Fruit fly (Drosophila melanogaster) whole organism, embryonic: ENCODE data around the gene SamDC.

Experiments used
- Bgb ChIP-seq: fragments of 200-800 bp; sonication (Bioruptor generic); IDR thresholded peaks from 2 replicates; pipeline ENCODE4 v1.3.6; 2022; ENCODE audit warnings: missing biosample characterization, missing genetic modification characterization; ENCODE audit not compliant: partially characterized antibody
- CG10147 ChIP-seq: fragments of 200-800 bp; sonication (Bioruptor generic); optimal IDR thresholded peaks from 2 replicates; lab custom pipeline; 2019; ENCODE audit warnings: missing biosample characterization, mild to moderate bottlenecking, missing genetic modification characterization, moderate library complexity
- CG12659 ChIP-seq: fragments of 200-800 bp; sonication (Bioruptor generic); optimal IDR thresholded peaks from 3 replicates; lab custom pipeline; 2017; ENCODE audit warnings: mild to moderate bottlenecking, missing biosample characterization, missing genetic modification reagents, missing genetic modification characterization
- CG12769 ChIP-seq: fragments of 200-800 bp; sonication (Bioruptor generic); optimal IDR thresholded peaks from 2 replicates; lab custom pipeline; 2019; ENCODE audit warnings: missing biosample characterization, mild to moderate bottlenecking, missing genetic modification characterization, moderate library complexity
- CG14710 ChIP-seq: fragments of 200-800 bp; sonication (Bioruptor generic); optimal IDR thresholded peaks from 3 replicates; lab custom pipeline; 2019; ENCODE audit warnings: missing biosample characterization, mild to moderate bottlenecking, missing genetic modification characterization, moderate library complexity
- CG14965 ChIP-seq: fragments of 200-800 bp; sonication (Bioruptor generic); optimal IDR thresholded peaks from 2 replicates; lab custom pipeline; 2016; ENCODE audit warnings: missing biosample characterization, missing genetic modification characterization, borderline replicate concordance
- CG15601 ChIP-seq: fragments of 200-800 bp; sonication (Bioruptor generic); optimal IDR thresholded peaks from 3 replicates; lab custom pipeline; 2019; ENCODE audit warnings: missing biosample characterization, mild to moderate bottlenecking, missing genetic modification characterization, moderate library complexity
- CG1603 ChIP-seq: fragments of 200-800 bp; sonication (Bioruptor generic); optimal IDR thresholded peaks from 2 replicates; lab custom pipeline; 2019; ENCODE audit warnings: missing biosample characterization, mild to moderate bottlenecking, missing genetic modification characterization, moderate library complexity
- CG18764 ChIP-seq: fragments of 200-800 bp; sonication (Bioruptor generic); optimal IDR thresholded peaks from 3 replicates; lab custom pipeline; 2016; ENCODE audit warnings: missing biosample characterization, missing genetic modification characterization
- CG30020 ChIP-seq: fragments of 200-800 bp; optimal IDR thresholded peaks from 2 replicates; lab custom pipeline; 2019; ENCODE audit warnings: missing biosample characterization, mild to moderate bottlenecking, missing genetic modification characterization, moderate library complexity
- CG33557 ChIP-seq: fragments of 200-800 bp; sonication (Bioruptor generic); optimal IDR thresholded peaks from 2 replicates; lab custom pipeline; 2019; ENCODE audit warnings: missing biosample characterization, mild to moderate bottlenecking, missing genetic modification characterization, moderate library complexity
- CG34224 ChIP-seq: fragments of 200-800 bp; sonication (Bioruptor generic); IDR thresholded peaks from 3 replicates; pipeline ENCODE4 v1.3.6; 2022; ENCODE audit warnings: missing biosample characterization, missing genetic modification characterization; ENCODE audit not compliant: partially characterized antibody
- CG6765 ChIP-seq: fragments of 200-800 bp; sonication (Bioruptor generic); optimal IDR thresholded peaks from 3 replicates; lab custom pipeline; 2017; ENCODE audit warnings: missing biosample characterization, mild to moderate bottlenecking, missing genetic modification characterization
- CG7556 ChIP-seq: fragments of 200-800 bp; sonication (Bioruptor generic); optimal IDR thresholded peaks from 2 replicates; lab custom pipeline; 2017; ENCODE audit warnings: missing biosample characterization, mild to moderate bottlenecking, missing genetic modification characterization
- CG7839 ChIP-seq: fragments of 200-800 bp; sonication (Bioruptor generic); optimal IDR thresholded peaks from 3 replicates; lab custom pipeline; 2018; ENCODE audit warnings: missing biosample characterization, mild to moderate bottlenecking, missing genetic modification characterization, moderate library complexity
- CG8388 ChIP-seq: fragments of 200-800 bp; sonication (Bioruptor generic); optimal IDR thresholded peaks from 2 replicates; lab custom pipeline; 2019; ENCODE audit warnings: missing biosample characterization, mild to moderate bottlenecking, missing genetic modification characterization, moderate library complexity
- CG8924 ChIP-seq: fragments of 200-800 bp; optimal IDR thresholded peaks from 3 replicates; lab custom pipeline; 2019; ENCODE audit warnings: missing biosample characterization, mild to moderate bottlenecking, missing genetic modification characterization, moderate library complexity
- CG9437 ChIP-seq: fragments of 200-800 bp; sonication (Bioruptor generic); optimal IDR thresholded peaks from 2 replicates; lab custom pipeline; 2018; ENCODE audit warnings: missing biosample characterization, mild to moderate bottlenecking, missing genetic modification characterization
- CoRest ChIP-seq: fragments of 200-800 bp; sonication (Bioruptor generic); optimal IDR thresholded peaks from 3 replicates; lab custom pipeline; 2018; ENCODE audit warnings: missing biosample characterization, mild to moderate bottlenecking, missing genetic modification characterization, moderate library complexity
- Dbx ChIP-seq: fragments of 200-800 bp; sonication (Bioruptor generic); IDR thresholded peaks from 3 replicates; pipeline ENCODE4 v1.3.6; 2022; ENCODE audit warnings: missing biosample characterization, missing genetic modification characterization
- Dfd ChIP-seq, 2 experiments: fragments of >200 bp; optimal IDR thresholded peaks; 2 replicates each; lab custom pipeline; 2017; ENCODE audit warnings: missing biosample characterization in 2 of 2, missing genetic modification characterization in 2 of 2
- HmgZ ChIP-seq: fragments of 200-800 bp; sonication (Bioruptor generic); optimal IDR thresholded peaks from 2 replicates; lab custom pipeline; 2018; ENCODE audit warnings: missing biosample characterization, mild to moderate bottlenecking, missing genetic modification characterization
- Lhr ChIP-seq: fragments of 200-800 bp; sonication (Bioruptor generic); optimal IDR thresholded peaks from 3 replicates; lab custom pipeline; 2017; ENCODE audit warnings: mild to moderate bottlenecking, missing biosample characterization, missing genetic modification reagents, missing genetic modification characterization
- Lim3 ChIP-seq: fragments of 200-800 bp; sonication (Bioruptor generic); IDR thresholded peaks from 2 replicates; pipeline ENCODE4 v1.3.6; 2022; ENCODE audit warnings: missing biosample characterization, missing genetic modification characterization
- Med ChIP-seq: fragments of 200-800 bp; sonication (Bioruptor generic); peaks from one replicate; lab custom pipeline; 2016; ENCODE audit warnings: missing biosample characterization, missing genetic modification characterization, mild to moderate bottlenecking, inconsistent platforms, moderate library complexity
- NC2β ChIP-seq: fragments of 200-800 bp; sonication (Bioruptor generic); optimal IDR thresholded peaks from 2 replicates; lab custom pipeline; 2016; ENCODE audit warnings: missing biosample characterization, missing genetic modification characterization
- Nf-YB ChIP-seq: fragments of 200-800 bp; sonication (Bioruptor generic); optimal IDR thresholded peaks from 3 replicates; lab custom pipeline; 2019; ENCODE audit warnings: missing biosample characterization, mild to moderate bottlenecking, missing genetic modification characterization, moderate library complexity
- Opbp ChIP-seq: fragments of 200-800 bp; sonication (Bioruptor generic); IDR thresholded peaks from 3 replicates; pipeline ENCODE4 v1.3.6; 2022; ENCODE audit warnings: missing biosample characterization, missing genetic modification characterization; ENCODE audit not compliant: partially characterized antibody
- Optix ChIP-seq: fragments of 200-800 bp; sonication (Bioruptor generic); IDR thresholded peaks from 3 replicates; pipeline ENCODE4 v1.3.6; 2022; ENCODE audit warnings: missing biosample characterization, missing genetic modification characterization
- Xrp1 ChIP-seq: fragments of 200-800 bp; sonication (Bioruptor generic); IDR thresholded peaks from 2 replicates; pipeline ENCODE4 v1.3.6; 2022; ENCODE audit warnings: missing biosample characterization, missing genetic modification characterization
- bab2 ChIP-seq: fragments of 200-800 bp; sonication (Bioruptor generic); optimal IDR thresholded peaks from 2 replicates; lab custom pipeline; 2016; ENCODE audit warnings: missing biosample characterization, missing genetic modification characterization
- dimm ChIP-seq: fragments of 200-800 bp; sonication (Bioruptor generic); IDR thresholded peaks from 2 replicates; pipeline ENCODE4 v1.3.6; 2022; ENCODE audit warnings: missing biosample characterization, missing genetic modification characterization
- dpn ChIP-seq, 2 experiments: fragments of 200-800 bp; sonication (Bioruptor generic); optimal IDR thresholded peaks; 3 replicates each; lab custom pipeline; 2016; ENCODE audit warnings: missing biosample characterization in 2 of 2, missing genetic modification characterization in 2 of 2
- emc ChIP-seq: fragments of 200-800 bp; sonication (Bioruptor generic); optimal IDR thresholded peaks from 2 replicates; lab custom pipeline; 2016; ENCODE audit warnings: missing biosample characterization, missing genetic modification characterization
- gfzf ChIP-seq: fragments of 200-800 bp; sonication (Bioruptor generic); optimal IDR thresholded peaks from 2 replicates; lab custom pipeline; 2016; ENCODE audit warnings: missing biosample characterization, mild to moderate bottlenecking, missing genetic modification characterization, moderate library complexity
- grau ChIP-seq: fragments of 200-800 bp; optimal IDR thresholded peaks from 3 replicates; lab custom pipeline; 2019; ENCODE audit warnings: missing biosample characterization, mild to moderate bottlenecking, missing genetic modification characterization, moderate library complexity
- kah ChIP-seq: fragments of 200-800 bp; sonication (Bioruptor generic); optimal IDR thresholded peaks from 2 replicates; lab custom pipeline; 2018; ENCODE audit warnings: missing biosample characterization, mild to moderate bottlenecking, missing genetic modification characterization
- lbe ChIP-seq: fragments of 200-800 bp; sonication (Bioruptor generic); optimal IDR thresholded peaks from 2 replicates; lab custom pipeline; 2016; ENCODE audit warnings: missing biosample characterization, mild to moderate bottlenecking, missing genetic modification characterization
- lilli ChIP-seq: fragments of 200-800 bp; sonication (Bioruptor generic); optimal IDR thresholded peaks from 3 replicates; lab custom pipeline; 2016; ENCODE audit warnings: missing biosample characterization, missing genetic modification characterization
- nerfin-2 ChIP-seq: fragments of 200-800 bp; sonication (Bioruptor generic); IDR thresholded peaks from 2 replicates; pipeline ENCODE4 v1.3.6; 2022; ENCODE audit warnings: missing biosample characterization, missing genetic modification characterization; ENCODE audit not compliant: partially characterized antibody
- nmo ChIP-seq: fragments of 200-800 bp; sonication (Bioruptor generic); optimal IDR thresholded peaks from 2 replicates; lab custom pipeline; 2018; ENCODE audit warnings: missing biosample characterization, mild to moderate bottlenecking, missing genetic modification characterization, moderate library complexity
- oc ChIP-seq: fragments of 200-800 bp; sonication (Bioruptor generic); optimal IDR thresholded peaks from 2 replicates; lab custom pipeline; 2018; ENCODE audit warnings: missing biosample characterization, mild to moderate bottlenecking, missing genetic modification characterization, moderate library complexity
- phol ChIP-seq: fragments of 200-800 bp; sonication (Bioruptor generic); optimal IDR thresholded peaks from 3 replicates; lab custom pipeline; 2018; ENCODE audit warnings: missing biosample characterization, mild to moderate bottlenecking, missing genetic modification characterization, moderate library complexity
- pzg ChIP-seq: fragments of 200-800 bp; sonication (Bioruptor generic); optimal IDR thresholded peaks from 3 replicates; lab custom pipeline; 2018; ENCODE audit warnings: missing biosample characterization, mild to moderate bottlenecking, missing genetic modification characterization, moderate library complexity
- scrt ChIP-seq: fragments of 200-800 bp; sonication (Bioruptor generic); optimal IDR thresholded peaks from 2 replicates; lab custom pipeline; 2018; ENCODE audit warnings: missing biosample characterization, mild to moderate bottlenecking, missing genetic modification characterization, moderate library complexity
- sd ChIP-seq: fragments of 200-800 bp; sonication (Bioruptor generic); optimal IDR thresholded peaks from 3 replicates; lab custom pipeline; 2018; ENCODE audit warnings: missing biosample characterization, mild to moderate bottlenecking, missing genetic modification characterization, moderate library complexity
- sug ChIP-seq: fragments of 200-800 bp; optimal IDR thresholded peaks from 2 replicates; lab custom pipeline; 2019; ENCODE audit warnings: missing biosample characterization, mild to moderate bottlenecking, missing genetic modification characterization, moderate library complexity
- tap ChIP-seq: fragments of 200-800 bp; optimal IDR thresholded peaks from 3 replicates; lab custom pipeline; 2019; ENCODE audit warnings: missing biosample characterization, mild to moderate bottlenecking, missing genetic modification characterization, moderate library complexity
- zen ChIP-seq: fragments of 200-800 bp; sonication (Bioruptor generic); optimal IDR thresholded peaks from 3 replicates; lab custom pipeline; 2018; ENCODE audit warnings: missing biosample characterization, mild to moderate bottlenecking, missing genetic modification characterization, moderate library complexity

The SamDC gene

DNA sequence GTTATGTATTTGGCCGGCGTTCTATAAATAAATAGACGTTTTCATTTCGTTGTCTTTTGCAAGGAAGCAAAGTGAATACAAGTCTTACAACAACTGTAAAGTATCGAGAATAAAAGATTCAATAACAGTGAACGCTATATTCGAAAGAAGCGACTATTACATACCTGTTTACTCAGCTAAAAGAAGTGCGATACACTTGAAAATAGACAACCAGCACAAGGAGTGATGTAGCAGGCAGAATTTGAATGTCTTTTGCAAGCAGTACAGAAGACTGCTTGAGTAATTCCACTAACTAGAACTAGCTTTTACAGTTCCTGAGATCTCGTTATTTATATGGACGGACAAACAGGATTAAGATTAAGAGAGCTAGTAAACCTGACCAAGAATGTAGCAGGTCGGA, 41.0 kb upstream of the SamDC start (continued):
- TF ChIP-seq CG12769 (tag; lab: Kevin White, UChicago): peak; percentile 63
- TF ChIP-seq kah (GFP tag; lab: Kevin White, UChicago): no peak
- no peak for TF ChIP-seq CG6765 (GFP tag; lab: Kevin White, UChicago)
- peak; percentile 22 for TF ChIP-seq CG15601 (tag; lab: Kevin White, UChicago)
- TF ChIP-seq Optix (GFP tag; lab: Robert Waterston, UW): no peak
- no peak for TF ChIP-seq tap (tag; lab: Kevin White, UChicago)
- TF ChIP-seq CG33557 (GFP tag; lab: Kevin White, UChicago): peak; percentile 10
- peak; percentile 51 for TF ChIP-seq CoRest (tag; lab: Kevin White, UChicago)
- TF ChIP-seq bab2 (GFP tag; lab: Kevin White, UChicago): no peak
- no peak for TF ChIP-seq oc (tag; lab: Kevin White, UChicago)
- no peak for TF ChIP-seq CG8388 (GFP tag; lab: Kevin White, UChicago)
- peak; percentile 65 for TF ChIP-seq CG30020 (tag; lab: Kevin White, UChicago)
- peak; percentile 57; the same call in 1 of the 3 replicates for TF ChIP-seq CG34224
- peak; percentile 40 for TF ChIP-seq nmo (GFP tag; lab: Kevin White, UChicago)
- TF ChIP-seq phol: peak; percentile 9
- TF ChIP-seq sug: peak; percentile 42
- TF ChIP-seq dpn (GFP tag; optimal IDR thresholded peaks at IDR 0.05; lab: Kevin White, UChicago): peak in 1 of 2 experiments; percentile 33
- TF ChIP-seq CG12659: peak; percentile 74
- TF ChIP-seq HmgZ (tag; lab: Kevin White, UChicago): peak; percentile 67
- peak; percentile 24 for TF ChIP-seq grau (tag; lab: Kevin White, UChicago)
- no peak for TF ChIP-seq lilli (GFP tag; lab: Kevin White, UChicago)
- TF ChIP-seq CG9437 (GFP tag; lab: Kevin White, UChicago): peak; percentile 54
- no peak for TF ChIP-seq CG14965 (GFP tag; lab: Kevin White, UChicago)
- TF ChIP-seq Dfd (GFP tag; optimal IDR thresholded peaks at IDR 0.05; lab: Kevin White, UChicago): peak in 1 of 2 experiments; percentile 78
- no peak for TF ChIP-seq emc (GFP tag; lab: Kevin White, UChicago)
- peak; percentile 81 for TF ChIP-seq Med (GFP tag; lab: Kevin White, UChicago)
- peak; percentile 13 for TF ChIP-seq gfzf
- peak; percentile 22 for TF ChIP-seq CG14710 (tag; lab: Kevin White, UChicago)
- TF ChIP-seq Lhr: peak; percentile 58
- TF ChIP-seq zen (tag; lab: Kevin White, UChicago): peak; percentile 38
- TF ChIP-seq CG10147 (GFP tag; lab: Kevin White, UChicago): no peak
- no peak for TF ChIP-seq CG7556 (GFP tag; lab: Kevin White, UChicago)
- peak; percentile 65; the same call in 1 of the 2 replicates for TF ChIP-seq nerfin-2 (GFP tag; lab: Robert Waterston, UW)
- peak; percentile 24 for TF ChIP-seq CG7839 (tag; lab: Kevin White, UChicago)
- peak; percentile 23 for TF ChIP-seq NC2β (GFP tag; lab: Kevin White, UChicago)
- no peak for TF ChIP-seq Xrp1
- TF ChIP-seq Dbx: 0 out of 3 replicates have a peak, but pooled peaks have one; percentile 30
- TF ChIP-seq CG8924 (tag; lab: Kevin White, UChicago): peak; percentile 0
- peak; percentile 95 for TF ChIP-seq sd (tag; lab: Kevin White, UChicago)
- TF ChIP-seq scrt (GFP tag; lab: Kevin White, UChicago): no peak
- TF ChIP-seq CG1603 (tag; lab: Kevin White, UChicago): peak; percentile 65
- no peak for TF ChIP-seq lbe (GFP tag; lab: Kevin White, UChicago)
- TF ChIP-seq dimm (GFP tag; lab: Robert Waterston, UW): no peak
- no peak for TF ChIP-seq CG18764 (GFP tag; lab: Kevin White, UChicago)
- TF ChIP-seq Nf-YB (GFP tag; lab: Kevin White, UChicago): peak; percentile 35
- TF ChIP-seq Opbp: peak; percentile 90; the same call in 2 of the 3 replicates
- TF ChIP-seq pzg: peak; percentile 34
- TF ChIP-seq Lim3 (GFP tag; lab: Robert Waterston, UW): no peak
- TF ChIP-seq Bgb (GFP tag; lab: Robert Waterston, UW): peak; percentile 73
